Worm (Caenorhabditis elegans) whole organism, young adult: Measurements from ENCODE around the gene alh-7.

Experiments
- B0261.1 ChIP-seq: sonication (generic microtip); optimal IDR thresholded peaks from 2 replicates; lab custom pipeline; 2016; ENCODE audit warnings: mild to moderate bottlenecking, missing genetic modification characterization, moderate library complexity, missing compliant biosample characterization
- C17E4.6 ChIP-seq: fragments of 200-800 bp; sonication (Bioruptor generic); IDR thresholded peaks from 2 replicates; pipeline ENCODE4 v1.3.6; 2022; ENCODE audit warnings: missing genetic modification reagents, missing genetic modification characterization, missing compliant biosample characterization
- D2030.7 ChIP-seq: fragments of 200-800 bp; sonication (Bioruptor generic); IDR thresholded peaks from 2 replicates; pipeline ENCODE4 v1.3.6; 2022; ENCODE audit warnings: missing genetic modification reagents, missing genetic modification characterization, missing compliant biosample characterization
- F52B5.7 ChIP-seq: sonication (generic microtip); optimal IDR thresholded peaks from 2 replicates; lab custom pipeline; 2016; ENCODE audit warnings: mild to moderate bottlenecking, missing genetic modification characterization, missing compliant biosample characterization
- F57A8.1 ChIP-seq: fragments of 200-800 bp; sonication (Bioruptor generic); optimal IDR thresholded peaks from 2 replicates; lab custom pipeline; 2018; ENCODE audit warnings: mild to moderate bottlenecking, missing genetic modification characterization, moderate library complexity, missing compliant biosample characterization
- K11D2.4 ChIP-seq: fragments of 200-800 bp; sonication (Bioruptor generic); IDR thresholded peaks from 2 replicates; pipeline ENCODE4 v1.3.6; 2022; ENCODE audit warnings: missing genetic modification reagents, missing genetic modification characterization, missing compliant biosample characterization
- atf-7 ChIP-seq: sonication (generic microtip); optimal IDR thresholded peaks from 2 replicates; lab custom pipeline; 2017; ENCODE audit warnings: mild to moderate bottlenecking, missing genetic modification characterization, missing compliant biosample characterization
- athp-1 ChIP-seq: sonication (generic microtip); optimal IDR thresholded peaks from 2 replicates; lab custom pipeline; 2017; ENCODE audit warnings: mild to moderate bottlenecking, missing genetic modification characterization, missing compliant biosample characterization
- attf-6 ChIP-seq: fragments of 200-800 bp; sonication (Bioruptor generic); IDR thresholded peaks from 2 replicates; pipeline ENCODE4 v1.3.6; 2022; ENCODE audit warnings: missing genetic modification reagents, missing genetic modification characterization, missing compliant biosample characterization
- bed-1 ChIP-seq: fragments of 200-800 bp; sonication (Bioruptor generic); IDR thresholded peaks from 2 replicates; pipeline ENCODE4 v1.3.6; 2022; ENCODE audit warnings: missing genetic modification reagents, missing genetic modification characterization, missing compliant biosample characterization
- ccch-3 ChIP-seq: fragments of 200-800 bp; sonication (Bioruptor generic); optimal IDR thresholded peaks from 2 replicates; lab custom pipeline; 2018; ENCODE audit warnings: mild to moderate bottlenecking, missing genetic modification characterization, missing compliant biosample characterization
- cebp-1 ChIP-seq, 2 experiments: fragments of 200-800 bp in 1 of 2; sonication (Bioruptor generic) in 1 of 2; sonication (generic microtip) in 1 of 2; IDR thresholded peaks in 1 of 2; optimal IDR thresholded peaks in 1 of 2; 2 replicates each; pipeline versions ENCODE4 v1.3.6 to Lab custom; 2017 to 2022; ENCODE audit warnings: missing compliant biosample characterization in 2 of 2, missing genetic modification characterization in 2 of 2, mild to moderate bottlenecking in 1 of 2, missing genetic modification reagents in 1 of 2, moderate library complexity in 1 of 2
- cebp-2 ChIP-seq: fragments of 200-800 bp; sonication (Bioruptor generic); IDR thresholded peaks from 2 replicates; pipeline ENCODE4 v1.3.6; 2022; ENCODE audit warnings: missing genetic modification characterization, missing compliant biosample characterization
- ceh-27 ChIP-seq: fragments of 200-800 bp; sonication (Bioruptor generic); optimal IDR thresholded peaks from 2 replicates; lab custom pipeline; 2018; ENCODE audit warnings: mild to moderate bottlenecking, missing genetic modification characterization, moderate library complexity, missing compliant biosample characterization
- ceh-58 ChIP-seq: fragments of 200-800 bp; sonication (Bioruptor generic); IDR thresholded peaks from 2 replicates; pipeline ENCODE4 v1.3.6; 2022; ENCODE audit warnings: missing genetic modification characterization, missing compliant biosample characterization
- chd-7 ChIP-seq: sonication (generic microtip); optimal IDR thresholded peaks from 2 replicates; lab custom pipeline; 2016; ENCODE audit warnings: mild to moderate bottlenecking, missing genetic modification characterization, moderate library complexity, missing compliant biosample characterization
- die-1 ChIP-seq: sonication (generic microtip); optimal IDR thresholded peaks from 2 replicates; lab custom pipeline; 2016; ENCODE audit warnings: missing genotype, mild to moderate bottlenecking, missing genetic modification characterization, missing compliant biosample characterization
- dpff-1 ChIP-seq: sonication (generic microtip); optimal IDR thresholded peaks from 2 replicates; lab custom pipeline; 2017; ENCODE audit warnings: mild to moderate bottlenecking, missing genetic modification characterization, missing compliant biosample characterization
- dpl-1 ChIP-seq: fragments of 150-350 bp; optimal IDR thresholded peaks from 2 replicates; lab custom pipeline; 2014; ENCODE audit warnings: missing biosample characterization, missing genetic modification reagents, missing genetic modification characterization
- efl-1 ChIP-seq: fragments of 150-350 bp; optimal IDR thresholded peaks from 2 replicates; lab custom pipeline; 2014; ENCODE audit warnings: missing biosample characterization, missing genetic modification reagents, missing genetic modification characterization
- egrh-3 ChIP-seq: fragments of 200-800 bp; sonication (Bioruptor generic); IDR thresholded peaks from 2 replicates; pipeline ENCODE4 v1.3.6; 2022; ENCODE audit warnings: missing genetic modification reagents, missing genetic modification characterization, missing compliant biosample characterization
- ekl-4 ChIP-seq: fragments of 200-800 bp; sonication (Bioruptor generic); IDR thresholded peaks from 2 replicates; pipeline ENCODE4 v1.3.6; 2022; ENCODE audit warnings: missing genetic modification reagents, missing genetic modification characterization, missing compliant biosample characterization
- gei-17 ChIP-seq: fragments of 200-800 bp; sonication (Bioruptor generic); optimal IDR thresholded peaks from 2 replicates; lab custom pipeline; 2018; ENCODE audit warnings: mild to moderate bottlenecking, missing genetic modification characterization, missing compliant biosample characterization
- him-1 ChIP-seq: sonication (generic microtip); optimal IDR thresholded peaks from 2 replicates; lab custom pipeline; 2016; ENCODE audit warnings: missing genotype, missing genetic modification reagents, missing genetic modification characterization, missing compliant biosample characterization
- hlh-26 ChIP-seq: fragments of 200-800 bp; sonication (Bioruptor generic); conservative IDR thresholded peaks from 2 replicates; pipeline ENCODE4 v1.3.6; 2022; ENCODE audit warnings: missing genetic modification reagents, missing genetic modification characterization, missing compliant biosample characterization
- hrde-1 ChIP-seq: sonication (generic microtip); optimal IDR thresholded peaks from 2 replicates; lab custom pipeline; 2016; ENCODE audit warnings: missing genetic modification characterization, mild to moderate bottlenecking, missing compliant biosample characterization, moderate library complexity, missing genotype, missing genetic modification reagents, borderline replicate concordance
- hsf-1 ChIP-seq: fragments of 200-800 bp; sonication (Bioruptor generic); IDR thresholded peaks from 2 replicates; pipeline ENCODE4 v1.3.6; 2022; ENCODE audit warnings: missing genetic modification reagents, missing genetic modification characterization, missing compliant biosample characterization
- lag-1 ChIP-seq: fragments of 200-800 bp; sonication (Bioruptor generic); IDR thresholded peaks from 2 replicates; pipeline ENCODE4 v1.3.6; 2022; ENCODE audit warnings: missing genetic modification reagents, missing genetic modification characterization, missing compliant biosample characterization
- lin-26 ChIP-seq: fragments of 200-800 bp; sonication (Bioruptor generic); IDR thresholded peaks from 2 replicates; pipeline ENCODE4 v1.3.6; 2022; ENCODE audit warnings: missing genetic modification reagents, missing genetic modification characterization, missing compliant biosample characterization
- lin-35 ChIP-seq, 3 experiments: fragments of 150-350 bp in 2 of 3; sonication (generic microtip) in 1 of 3; optimal IDR thresholded peaks; 2 replicates each; lab custom pipeline; 2014 to 2018; ENCODE audit warnings: missing biosample characterization in 3 of 3, missing genetic modification characterization in 3 of 3, missing genetic modification reagents in 3 of 3
- madf-8 ChIP-seq: fragments of 200-800 bp; sonication (Bioruptor generic); conservative IDR thresholded peaks from 2 replicates; pipeline ENCODE4 v1.3.6; 2022; ENCODE audit warnings: missing genetic modification reagents, missing genetic modification characterization, missing compliant biosample characterization
- nfya-2 ChIP-seq: fragments of 200-800 bp; sonication (Bioruptor generic); IDR thresholded peaks from 2 replicates; pipeline ENCODE4 v1.3.6; 2022; ENCODE audit warnings: missing genetic modification reagents, missing genetic modification characterization, missing compliant biosample characterization
- nfyb-1 ChIP-seq: fragments of 200-800 bp; sonication (Bioruptor generic); IDR thresholded peaks from 2 replicates; pipeline ENCODE4 v1.3.6; 2022; ENCODE audit warnings: missing genetic modification reagents, missing genetic modification characterization, missing compliant biosample characterization
- nhr-27 ChIP-seq: fragments of 200-800 bp; sonication (Bioruptor generic); optimal IDR thresholded peaks from 2 replicates; lab custom pipeline; 2018; ENCODE audit warnings: mild to moderate bottlenecking, missing genetic modification characterization, moderate library complexity, missing compliant biosample characterization
- nhr-80 ChIP-seq: sonication (generic microtip); optimal IDR thresholded peaks from 2 replicates; lab custom pipeline; 2016; ENCODE audit warnings: missing genetic modification characterization, missing compliant biosample characterization
- pbrm-1 ChIP-seq: fragments of 200-800 bp; sonication (Bioruptor generic); IDR thresholded peaks from 2 replicates; pipeline ENCODE4 v1.3.6; 2022; ENCODE audit warnings: missing genetic modification reagents, missing genetic modification characterization, missing compliant biosample characterization
- pha-4 ChIP-seq: fragments of 150-350 bp; sonication (generic microtip); optimal IDR thresholded peaks from 2 replicates; lab custom pipeline; 2014; ENCODE audit warnings: missing biosample characterization, missing genetic modification reagents, missing genetic modification characterization
- rpc-1 ChIP-seq, 2 experiments: fragments of 150-350 bp in 1 of 2; sonication (generic microtip) in 1 of 2; optimal IDR thresholded peaks; 2 replicates each; lab custom pipeline; 2014 to 2018; ENCODE audit warnings: missing biosample characterization in 1 of 2, missing genetic modification characterization in 1 of 2, missing genetic modification reagents in 1 of 2, missing genotype in 1 of 2
- sdz-38 ChIP-seq: sonication (generic microtip); optimal IDR thresholded peaks from 2 replicates; lab custom pipeline; 2016; ENCODE audit warnings: missing genotype, missing genetic modification characterization, missing compliant biosample characterization
- sea-2 ChIP-seq: fragments of 200-800 bp; sonication (Bioruptor generic); IDR thresholded peaks from 2 replicates; pipeline ENCODE4 v1.3.6; 2022; ENCODE audit warnings: missing genetic modification characterization, missing compliant biosample characterization
- snpc-1.1 ChIP-seq: sonication (generic microtip); optimal IDR thresholded peaks from 2 replicates; lab custom pipeline; 2017; ENCODE audit warnings: missing genetic modification characterization, mild to moderate bottlenecking, missing compliant biosample characterization, antibody characterized with exemption, moderate library complexity, missing genotype, missing genetic modification reagents; ENCODE audit not compliant: insufficient read depth
- somi-1 ChIP-seq: fragments of 200-800 bp; sonication (Bioruptor generic); optimal IDR thresholded peaks from 2 replicates; lab custom pipeline; 2018; ENCODE audit warnings: mild to moderate bottlenecking, missing genetic modification characterization, missing compliant biosample characterization
- tbp1 ChIP-seq: fragments of 200-800 bp; sonication (Bioruptor generic); optimal IDR thresholded peaks from 2 replicates; lab custom pipeline; 2018; ENCODE audit warnings: mild to moderate bottlenecking, missing genetic modification characterization, missing compliant biosample characterization
- unc-130 ChIP-seq: sonication (generic microtip); optimal IDR thresholded peaks from 2 replicates; lab custom pipeline; 2016; ENCODE audit warnings: missing genetic modification reagents, missing genetic modification characterization, missing compliant biosample characterization
- zim-3 ChIP-seq: sonication (generic microtip); optimal IDR thresholded peaks from 2 replicates; lab custom pipeline; 2017; ENCODE audit warnings: mild to moderate bottlenecking, missing genetic modification characterization, moderate library complexity, missing compliant biosample characterization
- ztf-18 ChIP-seq: sonication (generic microtip); optimal IDR thresholded peaks from 2 replicates; lab custom pipeline; 2016; ENCODE audit warnings: missing genotype, mild to moderate bottlenecking, missing genetic modification characterization, missing compliant biosample characterization
- ztf-25 ChIP-seq: fragments of 200-800 bp; sonication (Bioruptor generic); IDR thresholded peaks from 2 replicates; pipeline ENCODE4 v1.3.6; 2022; ENCODE audit warnings: missing genetic modification reagents, missing genetic modification characterization, missing compliant biosample characterization
- ztf-28 ChIP-seq: fragments of 200-800 bp; sonication (Bioruptor generic); IDR thresholded peaks from 2 replicates; pipeline ENCODE4 v1.3.6; 2022; ENCODE audit warnings: missing genetic modification reagents, missing genetic modification characterization, missing compliant biosample characterization

alh-7 gene

ce11 chrII:13521179-13521616 is 29.6 kb upstream of the alh-7 start (continued):
- TF ChIP-seq pbrm-1 (peak; percentile 88; the same call in 1 of the 2 replicates), gei-17 (no peak), madf-8 (GFP tag; lab: Robert Waterston, UW) (peak; percentile 48), D2030.7 (peak; percentile 99), somi-1 (GFP tag; lab: Kevin White, UChicago) (no peak), nhr-27 (tag; lab: Kevin White, UChicago) (no peak), bed-1 (GFP tag; lab: Robert Waterston, UW) (no peak), tbp1 (peak; percentile 78), ekl-4 (GFP tag; lab: Robert Waterston, UW) (peak; percentile 91), pha-4 (no peak), nhr-80 (tag; lab: Kevin White, UChicago) (no peak), him-1 (peak; percentile 88), die-1 (peak; percentile 75), F57A8.1 (GFP tag; lab: Kevin White, UChicago) (peak; percentile 54), cebp-1 (GFP tag; IDR thresholded peaks at IDR 0.05; lab: Robert Waterston, UW) (no peak), cebp-1 (tag; optimal IDR thresholded peaks at IDR 0.05; lab: Kevin White, UChicago) (peak; percentile 58), hlh-26 (GFP tag; lab: Robert Waterston, UW) (no peak), ztf-25 (0 out of 2 replicates have a peak, but pooled peaks have one; percentile 17), lag-1 (GFP tag; lab: Robert Waterston, UW) (no peak), dpl-1 (GFP tag; lab: Kevin White, UChicago) (peak; percentile 45), egrh-3 (no peak; the same call in 1 of the 2 replicates), ztf-18 (tag; lab: Kevin White, UChicago) (peak; percentile 38), athp-1 (tag; lab: Kevin White, UChicago) (peak; percentile 93), zim-3 (tag; lab: Kevin White, UChicago) (peak; percentile 49), K11D2.4 (GFP tag; lab: Robert Waterston, UW) (no peak), atf-7 (tag; lab: Kevin White, UChicago) (no peak), dpff-1 (tag; lab: Kevin White, UChicago) (no peak), F52B5.7 (tag; lab: Kevin White, UChicago) (no peak), attf-6 (GFP tag; lab: Robert Waterston, UW) (peak; percentile 97), lin-35 (GFP tag; optimal IDR thresholded peaks at IDR 0.05; lab: Kevin White, UChicago) (peak in 1 of 3 experiments; percentile 29), efl-1 (peak; percentile 63), hsf-1 (GFP tag; lab: Robert Waterston, UW) (peak; percentile 39; the same call in 1 of the 2 replicates), ceh-58 (GFP tag; lab: Robert Waterston, UW) (no peak), snpc-1.1 (tag; lab: Kevin White, UChicago) (peak; percentile 98), sdz-38 (tag; lab: Kevin White, UChicago) (no peak), ceh-27 (peak; percentile 7), ccch-3 (GFP tag; lab: Kevin White, UChicago) (no peak), sea-2 (GFP tag; lab: Robert Waterston, UW) (no peak), C17E4.6 (GFP tag; lab: Robert Waterston, UW) (no peak), chd-7 (tag; lab: Kevin White, UChicago) (no peak), unc-130 (GFP tag; lab: Kevin White, UChicago) (peak; percentile 78), rpc-1 (optimal IDR thresholded peaks at IDR 0.05; lab: Kevin White, UChicago) (no peak), rpc-1 (tag; optimal IDR thresholded peaks at IDR 0.05; lab: Kevin White, UChicago) (no peak), ztf-28 (GFP tag; lab: Robert Waterston, UW) (peak; percentile 29; the same call in 1 of the 2 replicates), nfya-2 (GFP tag; lab: Robert Waterston, UW) (no peak), B0261.1 (tag; lab: Kevin White, UChicago) (no peak), cebp-2 (no peak), lin-26 (GFP tag; lab: Robert Waterston, UW) (peak; percentile 94), nfyb-1 (GFP tag; lab: Robert Waterston, UW) (0 out of 2 replicates have a peak, but pooled peaks have one; percentile 24), hrde-1 (tag; lab: Kevin White, UChicago) (peak; percentile 95)
